Fruit fly (Drosophila melanogaster): ENCODE data around the gene Tep4.

- TF ChIP-seq psq (optimal IDR thresholded peaks at IDR 0.05) (no peak), usp (GFP tag; optimal IDR thresholded peaks at IDR 0.05) (no peak), Dll (optimal IDR thresholded peaks at IDR 0.05) (no peak), pan (optimal IDR thresholded peaks at IDR 0.05) (no peak), EcR (GFP tag; optimal IDR thresholded peaks at IDR 0.05) (no peak), CG8478 (optimal IDR thresholded peaks at IDR 0.05) (no peak)
These were observed 29.6 kb upstream of the Tep4 start, which contains the start of gene CG10132 for dm6 chr2L:19518636-19519086.

All from whole organism.